Fruit fly (Drosophila melanogaster): ENCODE measurements around the gene bbx.
A peak's percentile ranks its signal among the peaks of the same experiment; 100 is the strongest.

The bbx gene

DNA sequence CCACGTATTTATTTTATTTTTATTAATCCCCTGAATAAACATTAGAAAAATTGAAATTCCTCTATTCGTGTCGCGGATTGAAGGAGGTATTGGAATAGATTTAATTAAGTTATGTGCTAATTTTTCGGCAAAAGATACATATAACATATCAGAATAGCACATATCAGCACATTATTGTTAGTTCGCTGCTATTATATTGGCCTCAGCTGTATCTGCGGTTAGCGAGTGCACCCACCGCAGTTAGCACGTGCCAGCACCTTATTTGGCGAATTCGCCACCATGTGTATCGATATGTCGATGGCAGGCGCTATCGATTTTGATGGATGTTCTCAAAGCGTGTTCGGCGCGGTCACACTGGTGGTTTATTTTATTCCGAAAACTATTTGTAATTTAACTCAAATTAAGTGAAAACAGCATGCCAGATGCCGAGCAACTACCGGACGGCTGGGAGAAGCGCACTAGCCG, 17.8 kb upstream of the bbx start, which contains the start of gene dod (continued):
- TF ChIP-seq Sox102F (GFP tag; optimal IDR thresholded peaks at IDR 0.05) = no peak
- TF ChIP-seq eg (GFP tag; IDR thresholded peaks at IDR 0.05) = peak; percentile 74; the same call in 2 of the 3 replicates
- TF ChIP-seq CG15336 (GFP tag; IDR thresholded peaks at IDR 0.05) = peak; percentile 55
- no peak for TF ChIP-seq CG9139 (GFP tag; optimal IDR thresholded peaks at IDR 0.05)
- no peak for TF ChIP-seq ss (GFP tag; optimal IDR thresholded peaks at IDR 0.05)
- no peak for TF ChIP-seq CG11902 (GFP tag; optimal IDR thresholded peaks at IDR 0.05)
- TF ChIP-seq spab (GFP tag; optimal IDR thresholded peaks at IDR 0.05) = no peak
- TF ChIP-seq dsx (GFP tag; optimal IDR thresholded peaks at IDR 0.05; ENCODE audit: poor library complexity, severe bottlenecking) = peak; percentile 31
- TF ChIP-seq Sox15 (GFP tag; optimal IDR thresholded peaks at IDR 0.05) = no peak
- peak; percentile 58 for TF ChIP-seq CG1621 (tag; optimal IDR thresholded peaks at IDR 0.05)
- no peak for TF ChIP-seq Eip93F (GFP tag; optimal IDR thresholded peaks at IDR 0.05)
- TF ChIP-seq Lpt (GFP tag; optimal IDR thresholded peaks at IDR 0.05) = peak; percentile 7
- peak; percentile 64; the same call in 2 of the 3 replicates for TF ChIP-seq CG8119 (GFP tag; IDR thresholded peaks at IDR 0.05)
- TF ChIP-seq CG10631 (GFP tag; optimal IDR thresholded peaks at IDR 0.05) = no peak
- peak; percentile 35 for TF ChIP-seq CG6792 (GFP tag; optimal IDR thresholded peaks at IDR 0.05)
- TF ChIP-seq fd85E (GFP tag; optimal IDR thresholded peaks at IDR 0.05) = no peak
- no peak for TF ChIP-seq CG16779 (tag; optimal IDR thresholded peaks at IDR 0.05)
- peak; percentile 53 for TF ChIP-seq lz (GFP tag; optimal IDR thresholded peaks at IDR 0.05)
- TF ChIP-seq Hr38 (GFP tag; optimal IDR thresholded peaks at IDR 0.05) = no peak
- TF ChIP-seq topi (GFP tag; optimal IDR thresholded peaks at IDR 0.05) = peak; percentile 51
- TF ChIP-seq Hr39 (GFP tag; optimal IDR thresholded peaks at IDR 0.05) = peak; percentile 53
- no peak for TF ChIP-seq OdsH (GFP tag; optimal IDR thresholded peaks at IDR 0.05)
- TF ChIP-seq Ets21C (GFP tag; optimal IDR thresholded peaks at IDR 0.05) = no peak
- peak; percentile 61 for TF ChIP-seq achi (GFP tag; optimal IDR thresholded peaks at IDR 0.05)
- TF ChIP-seq CG6854 (GFP tag; optimal IDR thresholded peaks at IDR 0.05) = no peak
- TF ChIP-seq salr (GFP tag; optimal IDR thresholded peaks at IDR 0.05) = no peak
- peak; percentile 14 for TF ChIP-seq fd59A (GFP tag; optimal IDR thresholded peaks at IDR 0.05)
- TF ChIP-seq Ets96B (tag; optimal IDR thresholded peaks at IDR 0.05) = peak; percentile 54
- no peak for TF ChIP-seq CG11762 (GFP tag; optimal IDR thresholded peaks at IDR 0.05; ENCODE audit: insufficient read depth)

- TF ChIP-seq CG6276 (GFP tag; optimal IDR thresholded peaks at IDR 0.05) = no peak
- peak; percentile 74 for TF ChIP-seq CG15336 (GFP tag; IDR thresholded peaks at IDR 0.05)
- TF ChIP-seq Met (GFP tag; optimal IDR thresholded peaks at IDR 0.05) = peak; percentile 81
- peak; percentile 28 for TF ChIP-seq CG1621 (tag; optimal IDR thresholded peaks at IDR 0.05)
- peak; percentile 65 for TF ChIP-seq CG10669 (GFP tag; optimal IDR thresholded peaks at IDR 0.05)
- peak; percentile 93 for TF ChIP-seq Eip78C (GFP tag)
- TF ChIP-seq acj6 (GFP tag; optimal IDR thresholded peaks at IDR 0.05) = peak; percentile 71
- TF ChIP-seq CG32006 (GFP tag; optimal IDR thresholded peaks at IDR 0.05) = peak; percentile 78
- TF ChIP-seq Sox102F (GFP tag; optimal IDR thresholded peaks at IDR 0.05) = peak; percentile 72
- peak; percentile 78 for TF ChIP-seq Smox (GFP tag; optimal IDR thresholded peaks at IDR 0.05)
- no peak for TF ChIP-seq CG16779 (tag; optimal IDR thresholded peaks at IDR 0.05)
- peak; percentile 75 for TF ChIP-seq CG10631 (GFP tag; optimal IDR thresholded peaks at IDR 0.05)
- TF ChIP-seq Sox15 (GFP tag; optimal IDR thresholded peaks at IDR 0.05) = peak; percentile 61
- TF ChIP-seq CG34406 (GFP tag; optimal IDR thresholded peaks at IDR 0.05) = peak; percentile 63
- peak; percentile 64 for TF ChIP-seq eg (GFP tag; IDR thresholded peaks at IDR 0.05)
- TF ChIP-seq Ets21C (GFP tag; optimal IDR thresholded peaks at IDR 0.05) = peak; percentile 71
- TF ChIP-seq fd59A (GFP tag; optimal IDR thresholded peaks at IDR 0.05) = peak; percentile 52
- no peak for TF ChIP-seq Blimp-1 (GFP tag; optimal IDR thresholded peaks at IDR 0.05)
- peak; percentile 66 for TF ChIP-seq CG11762 (GFP tag; optimal IDR thresholded peaks at IDR 0.05; ENCODE audit: insufficient read depth)
- peak; percentile 77 for TF ChIP-seq Eip75B (GFP tag; optimal IDR thresholded peaks at IDR 0.05)
- TF ChIP-seq OdsH (GFP tag; optimal IDR thresholded peaks at IDR 0.05) = no peak
- peak; percentile 51 for TF ChIP-seq Lpt (GFP tag; optimal IDR thresholded peaks at IDR 0.05)
- TF ChIP-seq achi (GFP tag; optimal IDR thresholded peaks at IDR 0.05) = peak; percentile 70
- TF ChIP-seq pdm3 (GFP tag; optimal IDR thresholded peaks at IDR 0.05) = peak; percentile 86
- peak; percentile 19 for TF ChIP-seq CG7368 (GFP tag; optimal IDR thresholded peaks at IDR 0.05)
- no peak for TF ChIP-seq fkh (GFP tag; optimal IDR thresholded peaks at IDR 0.05)
- TF ChIP-seq Hr4 (GFP tag; optimal IDR thresholded peaks at IDR 0.05) = no peak
- TF ChIP-seq CG8119 (GFP tag; IDR thresholded peaks at IDR 0.05) = peak; percentile 60; the same call in 2 of the 3 replicates
- TF ChIP-seq CG6854 (GFP tag; optimal IDR thresholded peaks at IDR 0.05) = no peak
- TF ChIP-seq CG3919 (GFP tag; optimal IDR thresholded peaks at IDR 0.05) = peak; percentile 72
- no peak for TF ChIP-seq ss (GFP tag; optimal IDR thresholded peaks at IDR 0.05)
- peak; percentile 87 for TF ChIP-seq Hr39 (GFP tag; optimal IDR thresholded peaks at IDR 0.05)
- TF ChIP-seq Eip93F (GFP tag; optimal IDR thresholded peaks at IDR 0.05) = no peak
- TF ChIP-seq Hr38 (GFP tag; optimal IDR thresholded peaks at IDR 0.05) = no peak
- peak; percentile 51 for TF ChIP-seq CG8319 (GFP tag; optimal IDR thresholded peaks at IDR 0.05)
- TF ChIP-seq lz (GFP tag; optimal IDR thresholded peaks at IDR 0.05) = peak; percentile 84
- no peak for TF ChIP-seq spab (GFP tag; optimal IDR thresholded peaks at IDR 0.05)
- no peak for TF ChIP-seq salr (GFP tag; optimal IDR thresholded peaks at IDR 0.05)
These were observed 13.0 kb upstream of the bbx start, which contains the start of the genes peng and sol for dm6 chrX:21349800-21350309. TSS of gene peng (minus strand) at chrX:21349843. TSS of gene sol (plus strand) at chrX:21350280.
